Worm (Caenorhabditis elegans): Measurements from ENCODE around the gene tsp-3.
"Not testable (repeated sequence)": the region's sequence is repeated elsewhere in the genome, so short reads cannot be mapped to it uniquely, and the experiment has no call there.

Gene tsp-3

DNA sequence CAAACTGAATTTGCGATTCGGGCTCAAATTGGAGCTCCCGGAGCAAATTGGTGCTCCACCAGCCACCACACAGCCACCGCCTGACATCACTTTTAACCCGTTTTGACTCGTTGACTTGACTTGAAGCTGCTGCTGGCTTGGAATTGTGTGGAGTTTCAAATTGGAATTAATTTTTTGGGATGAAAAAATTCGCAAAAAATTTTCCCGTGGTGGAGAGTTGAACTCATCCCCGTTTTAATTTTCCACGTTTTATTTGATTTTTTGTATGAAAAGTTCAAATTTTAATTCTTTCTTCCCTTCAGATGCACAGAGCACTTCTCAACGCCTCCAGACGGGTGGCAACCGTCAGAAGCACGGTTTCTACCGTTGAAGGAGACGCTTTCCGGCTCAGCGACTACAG, 32.8 kb downstream of the tsp-3 start, which contains the start of gene Y43F4A.4:
Gene Y43F4A.4 (plus strand): TSS at position 301 of the 400 bp plus-strand sequence.
- TF ChIP-seq unc-62 (GFP tag; optimal IDR thresholded peaks at IDR 0.05) = not testable (repeated sequence)

ce11 chrIII:13246265-13246664, 33.8 kb downstream of the tsp-3 start, which contains the start of gene anoh-1:
Gene anoh-1 (plus strand): TSS chrIII:13246565.
- TF ChIP-seq unc-62 (GFP tag; optimal IDR thresholded peaks at IDR 0.05) = no peak

DNA sequence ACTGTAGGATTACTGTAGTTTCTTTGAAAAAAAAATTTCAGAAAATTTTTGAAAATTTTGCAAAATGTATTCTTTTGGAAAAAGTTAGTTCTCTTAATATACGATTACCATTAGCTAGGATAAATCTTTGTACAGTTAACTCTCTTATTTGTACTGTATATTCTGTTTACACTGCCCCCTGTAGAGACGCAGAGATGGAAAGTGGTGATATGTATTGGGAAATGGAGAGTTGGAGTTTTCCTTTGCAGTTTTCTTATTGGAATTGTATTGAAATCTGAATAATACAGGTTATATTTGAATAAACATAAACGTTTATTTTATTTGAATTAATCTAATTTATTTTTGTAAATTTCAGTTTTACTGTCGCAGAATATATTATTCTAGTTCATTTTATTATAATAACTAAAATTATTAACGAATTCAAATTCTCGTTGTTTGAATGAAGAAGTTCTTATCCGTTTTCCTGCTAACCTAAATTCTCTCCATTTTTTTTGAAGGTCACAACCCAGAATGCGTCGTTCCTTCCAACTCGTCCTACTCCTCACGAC, 41.8 kb downstream of the tsp-3 start, which contains the start of gene F56A8.9:
Gene F56A8.9 (plus strand): TSS at position 498 of the 548 bp plus-strand sequence.
- no peak for TF ChIP-seq unc-62 (GFP tag; optimal IDR thresholded peaks at IDR 0.05)

- no peak for TF ChIP-seq unc-62 (GFP tag; optimal IDR thresholded peaks at IDR 0.05)
These were observed 44.0 kb downstream of the tsp-3 start, which contains the start of gene F56A8.3 for ce11 chrIII:13256438-13256928. Gene F56A8.3 (plus strand): TSS chrIII:13256878.

ce11 chrIII:13258163-13258562, 45.7 kb downstream of the tsp-3 start:
- TF ChIP-seq unc-62 (GFP tag; optimal IDR thresholded peaks at IDR 0.05) = no peak

- TF ChIP-seq unc-62 (GFP tag; optimal IDR thresholded peaks at IDR 0.05) = no peak
These were observed 46.3 kb downstream of the tsp-3 start for ce11 chrIII:13258752-13259151.

DNA sequence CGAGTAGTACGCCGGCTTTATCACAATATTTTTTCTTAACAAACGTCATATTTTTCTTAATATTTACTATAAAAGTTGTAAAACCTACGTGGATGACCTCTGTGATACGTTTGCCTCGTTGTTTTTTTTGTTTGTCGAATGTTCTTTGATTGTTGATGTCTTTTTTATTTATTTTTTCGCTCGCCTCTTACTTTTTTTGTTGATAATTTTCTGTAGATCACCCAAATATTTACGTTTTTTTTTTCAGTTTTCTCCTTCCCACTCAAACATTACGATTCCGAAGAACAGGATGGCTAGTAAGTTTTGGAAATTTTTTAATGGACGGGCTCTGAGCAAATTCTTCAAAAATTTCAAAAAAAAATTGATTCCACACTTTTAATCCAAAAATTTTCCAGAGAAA, 47.9 kb downstream of the tsp-3 start:
- TF ChIP-seq unc-62 (GFP tag; optimal IDR thresholded peaks at IDR 0.05) = no peak

- no peak for TF ChIP-seq unc-62 (GFP tag; optimal IDR thresholded peaks at IDR 0.05)
These were observed 50.5 kb downstream of the tsp-3 start, which contains the start of gene F56A8.4 for ce11 chrIII:13262987-13263386. Gene F56A8.4 (plus strand): TSS chrIII:13263287.

All from whole organism, dauer.